Fruit fly (Drosophila melanogaster) whole organism, wandering third instar larva: ENCODE results near the gene Irbp.

Experiments
- Dfd ChIP-seq: fragments of >200 bp; optimal IDR thresholded peaks from 2 replicates; lab custom pipeline; 2017; ENCODE audit warnings: missing biosample characterization, missing genetic modification characterization
- Jra ChIP-seq: sonication (Bioruptor generic); optimal IDR thresholded peaks from 2 replicates; lab custom pipeline; 2016; ENCODE audit warnings: missing biosample characterization, missing genetic modification characterization
- Myc ChIP-seq: fragments of >200 bp; optimal IDR thresholded peaks from 2 replicates; lab custom pipeline; 2017
- OdsH ChIP-seq: fragments of 200-800 bp; sonication (Bioruptor generic); optimal IDR thresholded peaks from 2 replicates; lab custom pipeline; 2016; ENCODE audit warnings: missing biosample characterization, mild to moderate bottlenecking, missing genetic modification characterization
- Rel ChIP-seq, 2 experiments: fragments of 200-800 bp; sonication (Bioruptor generic) in 1 of 2; optimal IDR thresholded peaks; 2 replicates in 1 of 2; 3 replicates in 1 of 2; lab custom pipeline; 2016 to 2019; ENCODE audit warnings: mild to moderate bottlenecking in 2 of 2, missing biosample characterization in 2 of 2, missing genetic modification characterization in 2 of 2, moderate library complexity in 1 of 2
- fru ChIP-seq: fragments of 200-800 bp; sonication (Bioruptor generic); optimal IDR thresholded peaks from 3 replicates; lab custom pipeline; 2016; ENCODE audit warnings: missing biosample characterization, mild to moderate bottlenecking, missing genetic modification characterization
- h ChIP-seq: fragments of 200-800 bp; sonication (Bioruptor generic); optimal IDR thresholded peaks from 3 replicates; lab custom pipeline; 2016; ENCODE audit warnings: missing biosample characterization, mild to moderate bottlenecking, missing genetic modification characterization
- jim ChIP-seq: fragments of 175-275, 200-325 bp; sonication (Bioruptor generic); optimal IDR thresholded peaks from 2 replicates; lab custom pipeline; 2016; ENCODE audit warnings: missing biosample characterization, mild to moderate bottlenecking, missing genetic modification characterization
- lola ChIP-seq: fragments of >200 bp; optimal IDR thresholded peaks from 2 replicates; lab custom pipeline; 2017; ENCODE audit warnings: missing biosample characterization, missing genetic modification characterization
- sv ChIP-seq: fragments of 200-800 bp; sonication (Bioruptor generic); optimal IDR thresholded peaks from 3 replicates; lab custom pipeline; 2016; ENCODE audit warnings: missing biosample characterization, missing genetic modification characterization
- usp ChIP-seq: fragments of >200 bp; optimal IDR thresholded peaks from 2 replicates; lab custom pipeline; 2017; ENCODE audit warnings: missing biosample characterization, missing genetic modification characterization

- no peak for TF ChIP-seq Myc (lab: Kevin White, UChicago)
- TF ChIP-seq sv (GFP tag; lab: Kevin White, UChicago) = peak; percentile 31
- no peak for TF ChIP-seq usp (GFP tag; lab: Kevin White, UChicago)
- no peak for TF ChIP-seq Rel (GFP tag; optimal IDR thresholded peaks at IDR 0.05; lab: Kevin White, UChicago)
- TF ChIP-seq Rel (tag; optimal IDR thresholded peaks at IDR 0.05; lab: Kevin White, UChicago) = peak; percentile 100
- no peak for TF ChIP-seq Dfd (GFP tag; lab: Kevin White, UChicago)
- no peak for TF ChIP-seq jim
- peak; percentile 75 for TF ChIP-seq fru (GFP tag; lab: Kevin White, UChicago)
- peak; percentile 73 for TF ChIP-seq OdsH (GFP tag; lab: Kevin White, UChicago)
- TF ChIP-seq Jra (GFP tag; lab: Kevin White, UChicago) = peak; percentile 24
- peak; percentile 76 for TF ChIP-seq h (GFP tag; lab: Kevin White, UChicago)
- TF ChIP-seq lola = no peak
These were observed 44.5 kb downstream of the Irbp start for dm6 chr3R:11454210-11454904.
